Worm (Caenorhabditis elegans): Measurements from ENCODE around the gene srab-8.

DNA sequence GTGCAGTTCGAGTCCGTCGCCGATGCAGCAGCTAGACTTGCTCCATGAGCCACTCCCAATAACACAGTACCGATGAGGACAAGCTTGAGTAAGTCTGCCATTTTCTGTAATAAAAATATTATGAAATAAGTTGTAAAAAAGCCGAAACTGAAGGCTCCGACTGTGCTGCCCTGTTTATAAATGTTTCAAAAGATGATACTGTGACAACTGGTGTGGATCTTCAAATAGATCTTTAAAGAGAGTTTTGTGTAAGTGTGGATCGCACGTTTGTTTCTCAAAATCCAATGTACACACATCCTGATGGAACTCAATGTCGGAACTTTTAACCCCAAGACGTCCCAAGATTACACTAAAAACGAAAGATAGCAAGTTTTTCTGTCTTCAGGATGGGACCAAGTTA lies 7.6 kb upstream of the srab-8 start, which contains the start of gene C36C5.15:
- TF ChIP-seq mel-28 (tag; optimal IDR thresholded peaks at IDR 0.05; ENCODE audit: borderline replicate concordance) (no peak), sdz-38 (tag; optimal IDR thresholded peaks at IDR 0.05) (no peak), nhr-120 (GFP tag; IDR thresholded peaks at IDR 0.05) (no peak), lin-26 (GFP tag; IDR thresholded peaks at IDR 0.05) (no peak), lin-40 (tag; optimal IDR thresholded peaks at IDR 0.05) (no peak), ceh-79 (tag; optimal IDR thresholded peaks at IDR 0.05) (no peak), pha-4 (tag; optimal IDR thresholded peaks at IDR 0.05) (no peak), nfya-1 (tag; optimal IDR thresholded peaks at IDR 0.05; ENCODE audit: borderline replicate concordance, insufficient read depth) (no peak), snpc-4 (GFP tag; optimal IDR thresholded peaks at IDR 0.05) (no peak), snpc-4 (tag; optimal IDR thresholded peaks at IDR 0.05) (no peak), snpc-1.3 (tag; optimal IDR thresholded peaks at IDR 0.05; ENCODE audit: insufficient read depth) (no peak), gei-17 (GFP tag; optimal IDR thresholded peaks at IDR 0.05) (no peak), ZK185.1 (tag; optimal IDR thresholded peaks at IDR 0.05; ENCODE audit: poor library complexity, severe bottlenecking) (no peak), sea-2 (GFP tag; IDR thresholded peaks at IDR 0.05) (no peak), F57C9.4 (tag; optimal IDR thresholded peaks at IDR 0.05) (no peak)
